Fruit fly (Drosophila melanogaster) whole organism, prepupa: ENCODE data around the gene CG42676.

Experiments used
- Blimp-1 ChIP-seq: fragments of 200-800 bp; sonication (Bioruptor generic); optimal IDR thresholded peaks from 3 replicates; lab custom pipeline; 2017; ENCODE audit warnings: missing biosample characterization, missing genetic modification characterization, mild to moderate bottlenecking, moderate library complexity, missing genetic modification reagents
- CG10631 ChIP-seq: fragments of 200-800 bp; sonication (Bioruptor generic); optimal IDR thresholded peaks from 2 replicates; lab custom pipeline; 2016; ENCODE audit warnings: missing biosample characterization, missing genetic modification characterization
- CG11294 ChIP-seq: fragments of 200-800 bp; sonication (Bioruptor generic); IDR thresholded peaks from 2 replicates; pipeline ENCODE4 v1.3.6; 2022; ENCODE audit warnings: missing biosample characterization, missing genetic modification characterization
- CG15336 ChIP-seq: fragments of 200-800 bp; sonication (Bioruptor generic); IDR thresholded peaks from 2 replicates; pipeline ENCODE4 v1.3.6; 2022; ENCODE audit warnings: missing biosample characterization, missing genetic modification characterization
- CG1621 ChIP-seq: fragments of 200-800 bp; sonication (Bioruptor generic); optimal IDR thresholded peaks from 3 replicates; lab custom pipeline; 2018; ENCODE audit warnings: missing biosample characterization, mild to moderate bottlenecking, missing genetic modification characterization
- CG16779 ChIP-seq: fragments of 200-800 bp; sonication (Bioruptor generic); optimal IDR thresholded peaks from 3 replicates; lab custom pipeline; 2017; ENCODE audit warnings: missing biosample characterization, mild to moderate bottlenecking, missing genetic modification characterization
- CG3032 ChIP-seq: fragments of 200-800 bp; optimal IDR thresholded peaks from 2 replicates; lab custom pipeline; 2019; ENCODE audit warnings: missing biosample characterization, mild to moderate bottlenecking, missing genetic modification characterization, moderate library complexity
- CG3919 ChIP-seq: fragments of 200-800 bp; sonication (Bioruptor generic); optimal IDR thresholded peaks from 3 replicates; lab custom pipeline; 2016; ENCODE audit warnings: missing biosample characterization, missing genetic modification characterization
- CG6163 ChIP-seq: fragments of 200-800 bp; sonication (Bioruptor generic); IDR thresholded peaks from 3 replicates; pipeline ENCODE4 v1.3.6; 2022; ENCODE audit warnings: missing biosample characterization, missing genetic modification characterization
- CG6792 ChIP-seq: fragments of 200-800 bp; sonication (Bioruptor generic); optimal IDR thresholded peaks from 3 replicates; lab custom pipeline; 2016; ENCODE audit warnings: missing biosample characterization, missing genetic modification characterization
- CG6808 ChIP-seq: fragments of 200-800 bp; sonication (Bioruptor generic); optimal IDR thresholded peaks from 3 replicates; lab custom pipeline; 2017; ENCODE audit warnings: missing biosample characterization, missing genetic modification characterization, mild to moderate bottlenecking, moderate library complexity, missing genetic modification reagents
- CG6854 ChIP-seq: fragments of 200-800 bp; sonication (Bioruptor generic); optimal IDR thresholded peaks from 2 replicates; lab custom pipeline; 2017; ENCODE audit warnings: missing biosample characterization, mild to moderate bottlenecking, missing genetic modification characterization
- CG8119 ChIP-seq: fragments of 200-800 bp; sonication (Bioruptor generic); IDR thresholded peaks from 3 replicates; pipeline ENCODE4 v1.3.6; 2022; ENCODE audit warnings: missing biosample characterization, missing genetic modification characterization
- CG9139 ChIP-seq: fragments of 200-800 bp; sonication (Bioruptor generic); optimal IDR thresholded peaks from 3 replicates; lab custom pipeline; 2017; ENCODE audit warnings: missing biosample characterization, mild to moderate bottlenecking, missing genetic modification characterization
- Eip75B ChIP-seq: fragments of 200-800 bp; sonication (Bioruptor generic); optimal IDR thresholded peaks from 3 replicates; lab custom pipeline; 2016; ENCODE audit warnings: missing biosample characterization, missing genetic modification characterization
- Eip78C ChIP-seq: fragments of 200-800 bp; sonication (Bioruptor generic); peaks from one replicate; lab custom pipeline; 2016; ENCODE audit warnings: missing biosample characterization, missing genetic modification characterization
- Eip93F ChIP-seq: fragments of 200-800 bp; sonication (Bioruptor generic); optimal IDR thresholded peaks from 2 replicates; lab custom pipeline; 2016; ENCODE audit warnings: missing biosample characterization, mild to moderate bottlenecking, missing genetic modification characterization
- Gug ChIP-seq: fragments of 200-800 bp; sonication (Bioruptor generic); IDR thresholded peaks from 2 replicates; pipeline ENCODE4 v1.3.6; 2022; ENCODE audit warnings: missing biosample characterization, missing genetic modification characterization
- Hr38 ChIP-seq: sonication (Bioruptor generic); optimal IDR thresholded peaks from 2 replicates; lab custom pipeline; 2016; ENCODE audit warnings: missing biosample characterization, missing genetic modification characterization
- Hr39 ChIP-seq: fragments of 200-800 bp; sonication (Bioruptor generic); optimal IDR thresholded peaks from 2 replicates; lab custom pipeline; 2016; ENCODE audit warnings: missing biosample characterization, missing genetic modification characterization
- Lpt ChIP-seq: fragments of 200-800 bp; sonication (Bioruptor generic); optimal IDR thresholded peaks from 3 replicates; lab custom pipeline; 2016; ENCODE audit warnings: missing biosample characterization, missing genetic modification characterization
- Smox ChIP-seq: fragments of 200-800 bp; sonication (Bioruptor generic); optimal IDR thresholded peaks from 3 replicates; lab custom pipeline; 2016; ENCODE audit warnings: missing biosample characterization, missing genetic modification characterization
- Sox102F ChIP-seq: fragments of 200-800 bp; sonication (Bioruptor generic); optimal IDR thresholded peaks from 2 replicates; lab custom pipeline; 2016; ENCODE audit warnings: missing biosample characterization, mild to moderate bottlenecking, missing genetic modification characterization
- Sox14 ChIP-seq: fragments of 200-800 bp; sonication (Bioruptor generic); optimal IDR thresholded peaks from 3 replicates; lab custom pipeline; 2016; ENCODE audit warnings: missing biosample characterization, missing genetic modification characterization
- Sox15 ChIP-seq: fragments of 200-800 bp; sonication (Bioruptor generic); optimal IDR thresholded peaks from 3 replicates; lab custom pipeline; 2016; ENCODE audit warnings: missing biosample characterization, missing genetic modification characterization
- cyc ChIP-seq: fragments of 200-800 bp; sonication (Bioruptor generic); optimal IDR thresholded peaks from 3 replicates; lab custom pipeline; 2016; ENCODE audit warnings: missing biosample characterization, missing genetic modification characterization
- dsx ChIP-seq: fragments of 200-800 bp; optimal IDR thresholded peaks from 3 replicates; lab custom pipeline; 2019; ENCODE audit warnings: missing biosample characterization, mild to moderate bottlenecking, missing genetic modification characterization, moderate library complexity; ENCODE audit not compliant: poor library complexity, severe bottlenecking
- eg ChIP-seq: fragments of 200-800 bp; sonication (Bioruptor generic); IDR thresholded peaks from 3 replicates; pipeline ENCODE4 v1.3.6; 2022; ENCODE audit warnings: missing biosample characterization, missing genetic modification characterization
- esn ChIP-seq: fragments of 200-800 bp; sonication (Bioruptor generic); optimal IDR thresholded peaks from 2 replicates; lab custom pipeline; 2016; ENCODE audit warnings: missing biosample characterization, mild to moderate bottlenecking, missing genetic modification characterization, moderate library complexity
- fkh ChIP-seq: fragments of 200-800 bp; sonication (Bioruptor generic); optimal IDR thresholded peaks from 3 replicates; lab custom pipeline; 2017; ENCODE audit warnings: missing biosample characterization, mild to moderate bottlenecking, missing genetic modification characterization, moderate library complexity
- ss ChIP-seq, 2 experiments: fragments of 200-800 bp; sonication (Bioruptor generic); optimal IDR thresholded peaks; 2 replicates in 1 of 2; 3 replicates in 1 of 2; lab custom pipeline; 2017 to 2018; ENCODE audit warnings: mild to moderate bottlenecking in 2 of 2, missing biosample characterization in 2 of 2, missing genetic modification characterization in 2 of 2, moderate library complexity in 1 of 2

The CG42676 gene

DNA sequence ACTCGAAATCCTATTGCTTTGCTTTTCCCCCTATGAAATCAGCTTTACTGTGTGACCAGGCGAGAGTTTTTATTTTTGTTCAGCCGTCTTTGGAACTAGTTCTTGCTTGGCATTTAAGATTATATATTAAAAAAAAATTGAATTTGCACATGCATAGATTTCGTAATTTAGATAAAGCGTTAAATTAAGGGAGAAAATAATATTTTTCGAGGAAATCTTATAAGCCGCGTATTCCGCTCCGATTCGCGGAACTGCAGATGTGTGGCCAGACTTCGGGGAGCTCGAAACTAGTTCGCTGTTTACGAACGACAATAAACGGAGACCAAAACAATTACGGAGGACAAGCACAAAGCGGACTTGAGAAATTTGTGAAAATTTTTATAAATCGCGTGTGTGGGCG is at the start of gene CG42676, which contains the start of gene JTBR:
TSS of gene CG42676 (plus strand) at position 306 of the 400 bp plus-strand sequence.
TSS of gene JTBR (minus strand) at position 55 of the 400 bp plus-strand sequence.
- TF ChIP-seq CG1621 (peak; percentile 66), cyc (GFP tag; lab: Kevin White, UChicago) (no peak), CG6854 (GFP tag; lab: Kevin White, UChicago) (no peak), esn (GFP tag; lab: Kevin White, UChicago) (peak; percentile 32), Sox102F (no peak)

DNA sequence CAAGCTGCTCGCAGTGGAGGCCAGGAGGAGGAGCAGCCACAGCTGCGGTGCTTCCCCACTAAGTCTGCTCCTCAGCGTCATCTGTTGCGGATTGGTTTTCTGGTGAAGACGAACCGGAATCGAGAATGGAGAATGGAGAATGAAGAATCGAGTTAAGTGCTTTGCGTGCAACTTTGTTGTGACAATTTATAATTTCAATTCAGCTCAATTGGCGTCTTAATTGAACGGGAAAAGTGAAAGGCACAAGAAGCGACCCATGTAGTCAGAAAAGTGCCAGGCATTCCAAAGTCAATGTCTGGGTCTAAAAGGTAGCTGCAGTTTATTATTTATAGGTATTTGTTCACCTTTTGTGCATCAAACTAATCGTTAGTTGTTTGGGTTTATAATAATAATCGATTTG is 48.6 kb upstream of the CG42676 start:
- TF ChIP-seq Sox15 (GFP tag; lab: Kevin White, UChicago): no peak
- TF ChIP-seq dsx: peak; percentile 91

DNA sequence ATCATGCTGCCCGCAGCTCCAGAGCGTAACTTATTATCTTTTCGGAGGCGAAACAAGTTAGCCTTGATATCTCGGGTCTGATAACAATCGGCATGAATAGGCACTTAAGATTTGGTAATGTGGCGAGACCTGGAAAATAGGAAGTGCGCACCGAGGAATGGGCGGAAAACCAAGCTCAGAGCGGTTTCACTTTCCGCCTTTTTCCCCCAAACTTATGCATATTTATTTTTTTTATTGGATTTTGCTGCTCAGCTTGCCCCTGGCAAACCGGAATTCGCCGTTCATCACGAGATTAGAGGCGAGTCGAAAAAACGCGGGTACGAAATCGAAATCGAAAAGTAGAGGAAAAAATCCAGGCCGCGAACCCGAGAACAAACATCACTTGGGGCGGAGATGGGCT is 48.0 kb upstream of the CG42676 start:
- TF ChIP-seq Eip75B (GFP tag; lab: Kevin White, UChicago): no peak
- TF ChIP-seq CG3919 (GFP tag; lab: Kevin White, UChicago): no peak
- no peak for TF ChIP-seq CG3032 (tag; lab: Kevin White, UChicago)
- TF ChIP-seq CG6808 (GFP tag; lab: Kevin White, UChicago): no peak
- TF ChIP-seq CG11294: no peak
- TF ChIP-seq fkh (GFP tag; lab: Kevin White, UChicago): no peak
- TF ChIP-seq Sox102F: no peak
- TF ChIP-seq Sox14 (GFP tag; lab: Kevin White, UChicago): no peak
- peak; percentile 77 for TF ChIP-seq Blimp-1

DNA sequence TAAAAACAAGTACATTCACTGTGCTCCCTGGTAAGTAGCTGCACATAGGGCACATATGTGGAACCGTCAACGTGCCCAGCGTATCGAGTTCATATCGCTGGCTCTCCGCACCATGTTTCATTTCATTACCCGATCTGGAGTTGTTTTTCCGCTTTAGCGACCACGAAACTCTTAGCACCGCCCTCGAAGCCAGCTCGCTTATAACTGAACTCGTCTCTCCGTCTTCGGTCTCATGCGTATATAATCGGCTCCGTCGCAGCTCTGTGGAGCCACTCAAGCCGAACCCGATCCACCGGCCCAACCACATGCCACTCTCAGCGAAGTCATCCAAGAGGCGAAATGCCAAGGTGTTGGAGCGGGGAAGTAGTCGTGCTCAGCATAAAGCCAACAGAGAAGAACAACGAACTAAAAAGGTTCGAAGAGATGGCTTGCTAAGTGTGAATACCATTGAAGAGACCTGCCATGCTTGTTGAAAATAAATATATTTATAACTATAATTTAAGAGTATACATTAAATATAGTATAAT is 47.4 kb upstream of the CG42676 start, which contains the start of gene Cht2:
TSS of gene Cht2 (minus strand) at position 477 of the 527 bp plus-strand sequence.
- peak; percentile 67; the same call in 1 of the 3 replicates for TF ChIP-seq eg
- no peak for TF ChIP-seq Hr38 (GFP tag; lab: Kevin White, UChicago)
- peak; percentile 41 for TF ChIP-seq CG1621
- peak; percentile 63 for TF ChIP-seq dsx
- TF ChIP-seq Lpt (GFP tag; lab: Kevin White, UChicago): peak; percentile 69
- peak; percentile 68 for TF ChIP-seq CG6163
- peak; percentile 49 for TF ChIP-seq CG9139 (GFP tag; lab: Kevin White, UChicago)
- TF ChIP-seq Sox102F: peak; percentile 32
- TF ChIP-seq Hr39 (GFP tag; lab: Kevin White, UChicago): no peak
- peak; percentile 25 for TF ChIP-seq CG6808 (GFP tag; lab: Kevin White, UChicago)
- no peak for TF ChIP-seq CG3919 (GFP tag; lab: Kevin White, UChicago)
- TF ChIP-seq CG10631 (GFP tag; lab: Kevin White, UChicago): no peak
- TF ChIP-seq CG8119 (GFP tag; lab: Robert Waterston, UW): peak; percentile 53; the same call in 2 of the 3 replicates
- TF ChIP-seq CG16779 (tag; lab: Kevin White, UChicago): no peak
- peak; percentile 54; the same call in 1 of the 2 replicates for TF ChIP-seq CG15336
- peak; percentile 62 for TF ChIP-seq Eip78C
- TF ChIP-seq ss (GFP tag; optimal IDR thresholded peaks at IDR 0.05; lab: Kevin White, UChicago): peak; percentile 42 to 61
- no peak for TF ChIP-seq Gug (GFP tag; lab: Robert Waterston, UW)
- TF ChIP-seq CG6854 (GFP tag; lab: Kevin White, UChicago): peak; percentile 50
- TF ChIP-seq Eip93F (GFP tag; lab: Kevin White, UChicago): peak; percentile 1
- no peak for TF ChIP-seq Smox (GFP tag; lab: Kevin White, UChicago)

DNA sequence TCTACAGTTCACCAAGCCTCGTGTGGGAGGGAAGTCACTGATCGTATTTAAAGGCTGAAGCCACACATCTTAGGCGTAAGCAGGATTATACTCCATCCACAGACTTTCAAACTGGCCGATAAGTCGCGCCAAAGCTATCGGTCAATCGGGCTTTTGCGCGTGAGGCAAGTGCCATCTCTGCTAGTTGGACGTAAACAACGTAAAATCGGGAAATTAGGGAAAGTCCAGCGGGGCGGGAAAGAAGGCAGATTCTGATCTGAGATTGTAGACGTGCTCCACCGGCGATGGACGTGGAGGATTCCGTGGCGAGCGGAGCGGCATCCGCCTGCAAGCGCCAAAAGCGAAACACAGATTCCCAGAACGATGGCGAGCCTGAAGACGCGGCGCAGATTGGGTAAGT is 46.8 kb upstream of the CG42676 start, which contains the start of gene CG8001:
TSS of gene CG8001 (plus strand) at position 17 of the 400 bp plus-strand sequence.
- TF ChIP-seq CG11294: no peak
- TF ChIP-seq CG1621: peak; percentile 68
- no peak for TF ChIP-seq CG10631 (GFP tag; lab: Kevin White, UChicago)
- no peak for TF ChIP-seq Sox14 (GFP tag; lab: Kevin White, UChicago)
- TF ChIP-seq CG6792 (GFP tag; lab: Kevin White, UChicago): no peak
